Worm (Caenorhabditis elegans) whole organism, L4 larva: ENCODE data around the gene fbxb-81.

ENCODE experiments used
- F37D6.2 ChIP-seq: sonication (generic microtip); optimal IDR thresholded peaks from 2 replicates; lab custom pipeline; 2016; ENCODE audit warnings: mild to moderate bottlenecking, missing genetic modification characterization, missing compliant biosample characterization
- R02D3.7 ChIP-seq: fragments of 150-350 bp; sonication (generic microtip); optimal IDR thresholded peaks from 3 replicates; lab custom pipeline; 2014; ENCODE audit warnings: missing biosample characterization, missing genetic modification characterization
- ZK546.5 ChIP-seq, 2 experiments: sonication (generic microtip); optimal IDR thresholded peaks; 2 replicates each; lab custom pipeline; 2017; ENCODE audit warnings: missing biosample characterization in 2 of 2, missing genetic modification characterization in 2 of 2
- ama-1 ChIP-seq: fragments of 150-350 bp; optimal IDR thresholded peaks from 2 replicates; lab custom pipeline; 2014; ENCODE audit warnings: inconsistent platforms, mixed read lengths
- daf-8 ChIP-seq: fragments of 200-800 bp; sonication (Bioruptor generic); IDR thresholded peaks from 2 replicates; pipeline ENCODE4 v1.3.6; 2022; ENCODE audit warnings: missing genetic modification characterization, missing compliant biosample characterization
- dve-1 ChIP-seq: sonication (generic microtip); optimal IDR thresholded peaks from 2 replicates; lab custom pipeline; 2017; ENCODE audit warnings: antibody characterized with exemption, mild to moderate bottlenecking, missing genetic modification characterization, missing compliant biosample characterization; ENCODE audit not compliant: insufficient read depth
- fos-1 ChIP-seq: fragments of 150-350 bp; optimal IDR thresholded peaks from 2 replicates; lab custom pipeline; 2014; ENCODE audit warnings: missing biosample characterization, missing genetic modification characterization
- hmg-1.1 ChIP-seq: fragments of 200-800 bp; sonication (Bioruptor generic); IDR thresholded peaks from 2 replicates; pipeline ENCODE4 v1.3.6; 2022; ENCODE audit warnings: missing genetic modification reagents, missing genetic modification characterization, missing compliant biosample characterization
- mxl-2 ChIP-seq: fragments of 200-800 bp; sonication (Bioruptor generic); conservative IDR thresholded peaks from 2 replicates; pipeline ENCODE4 v1.3.6; 2022; ENCODE audit warnings: missing genetic modification reagents, missing genetic modification characterization, missing compliant biosample characterization
- mxl-3 ChIP-seq: fragments of 200-800 bp; sonication (Bioruptor generic); optimal IDR thresholded peaks from 2 replicates; lab custom pipeline; 2018; ENCODE audit warnings: mild to moderate bottlenecking, missing genetic modification characterization, missing compliant biosample characterization
- nhr-11 ChIP-seq: fragments of 150-350 bp; optimal IDR thresholded peaks from 2 replicates; lab custom pipeline; 2014; ENCODE audit warnings: missing biosample characterization, missing genetic modification characterization
- nhr-28 ChIP-seq: fragments of 150-350 bp; optimal IDR thresholded peaks from 2 replicates; lab custom pipeline; 2014; ENCODE audit warnings: missing biosample characterization, missing genetic modification characterization
- unc-130 ChIP-seq: sonication (generic microtip); optimal IDR thresholded peaks from 2 replicates; lab custom pipeline; 2016; ENCODE audit warnings: missing genetic modification reagents, missing genetic modification characterization, missing compliant biosample characterization
- ztf-11 ChIP-seq: fragments of 150-350 bp; optimal IDR thresholded peaks from 2 replicates; lab custom pipeline; 2014; ENCODE audit warnings: missing biosample characterization, missing genetic modification characterization

DNA sequence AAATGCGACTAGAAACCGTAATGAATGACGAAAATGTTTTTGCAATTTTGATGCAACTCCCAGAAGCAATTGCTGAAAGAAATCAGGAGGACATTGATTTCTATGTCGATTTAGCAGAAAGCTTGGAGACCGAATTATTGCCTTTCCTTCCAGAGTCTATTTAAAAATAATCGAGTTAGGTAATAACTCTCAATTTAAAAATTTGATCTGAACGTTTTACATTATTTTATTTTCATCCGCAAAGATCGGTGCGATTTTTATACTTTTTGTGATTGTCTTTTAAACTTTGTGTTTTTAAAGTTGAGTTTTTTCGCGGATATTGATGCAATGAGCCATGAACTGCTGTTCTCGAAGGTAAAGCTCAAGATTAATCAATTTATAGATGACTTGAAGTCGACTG is 16.5 kb downstream of the fbxb-81 start, which contains the start of gene pals-23:
- TF ChIP-seq nhr-28 (tag; lab: Kevin White, UChicago) (no peak), mxl-2 (no peak), fos-1 (tag; lab: Kevin White, UChicago) (no peak), daf-8 (GFP tag; lab: Robert Waterston, UW) (no peak), ZK546.5 (tag; optimal IDR thresholded peaks at IDR 0.05; lab: Kevin White, UChicago) (no peak), R02D3.7 (tag; lab: Kevin White, UChicago) (no peak), nhr-11 (tag; lab: Kevin White, UChicago) (no peak), unc-130 (no peak), mxl-3 (GFP tag; lab: Kevin White, UChicago) (no peak), ama-1 (lab: Kevin White, UChicago) (no peak), dve-1 (no peak), ztf-11 (tag; lab: Kevin White, UChicago) (no peak), F37D6.2 (no peak), hmg-1.1 (GFP tag; lab: Robert Waterston, UW) (no peak)
